Worm (Caenorhabditis elegans) whole organism, L4 larva: ENCODE results near the gene R08C7.8.

Experiments used
- F10B5.3 ChIP-seq: sonication (generic microtip); optimal IDR thresholded peaks from 2 replicates; lab custom pipeline; 2016; ENCODE audit warnings: mild to moderate bottlenecking, missing genetic modification characterization, missing compliant biosample characterization
- hlh-11 ChIP-seq: fragments of 200-800 bp; sonication (Bioruptor generic); optimal IDR thresholded peaks from 2 replicates; lab custom pipeline; 2018; ENCODE audit warnings: mild to moderate bottlenecking, missing genetic modification characterization, missing compliant biosample characterization
- pha-4 ChIP-seq, 2 experiments: fragments of 150-350 bp in 1 of 2; fragments of 200-800 bp in 1 of 2; sonication (Bioruptor generic) in 1 of 2; IDR thresholded peaks in 1 of 2; optimal IDR thresholded peaks in 1 of 2; 2 replicates each; pipeline versions ENCODE4 v1.3.6 to Lab custom; 2014 to 2022; ENCODE audit warnings: missing genetic modification characterization in 2 of 2, missing genetic modification reagents in 2 of 2, missing biosample characterization in 1 of 2, missing compliant biosample characterization in 1 of 2

- no peak for TF ChIP-seq F10B5.3 (tag; lab: Kevin White, UChicago)
- TF ChIP-seq pha-4 (GFP tag; IDR thresholded peaks at IDR 0.05; lab: Robert Waterston, UW), result no peak
- no peak for TF ChIP-seq pha-4 (tag; optimal IDR thresholded peaks at IDR 0.05; lab: Kevin White, UChicago)
- peak; percentile 16 for TF ChIP-seq hlh-11 (tag; lab: Kevin White, UChicago)
These were observed 40.3 kb downstream of the R08C7.8 start, which contains the start of gene ell-1 for ce11 chrIV:4393942-4394460.
